Fruit fly (Drosophila melanogaster) whole organism, adult: ENCODE results near the gene qtc.

Experiments
- CG11617 ChIP-seq: fragments of 200-800 bp; sonication (Bioruptor generic); optimal IDR thresholded peaks from 2 replicates; lab custom pipeline; 2017; ENCODE audit warnings: mild to moderate bottlenecking, missing biosample characterization, missing genetic modification reagents, missing genetic modification characterization
- Clk ChIP-seq: fragments of 200-800 bp; sonication (Bioruptor generic); optimal IDR thresholded peaks from 2 replicates; lab custom pipeline; 2017; ENCODE audit warnings: missing biosample characterization, missing genetic modification characterization
- cic ChIP-seq: fragments of 200-800 bp; sonication (Bioruptor generic); optimal IDR thresholded peaks from 2 replicates; lab custom pipeline; 2017; ENCODE audit warnings: missing biosample characterization, mild to moderate bottlenecking, missing genetic modification characterization, moderate library complexity
- cnc ChIP-seq, 2 experiments: fragments of >200 bp; optimal IDR thresholded peaks; 2 replicates each; lab custom pipeline; 2017
- ovo ChIP-seq: fragments of 200-800 bp; sonication (Bioruptor generic); optimal IDR thresholded peaks from 2 replicates; lab custom pipeline; 2016; ENCODE audit warnings: missing biosample characterization, missing genetic modification characterization
- pad ChIP-seq: fragments of 200-800 bp; sonication (Bioruptor generic); optimal IDR thresholded peaks from 3 replicates; lab custom pipeline; 2017; ENCODE audit warnings: missing biosample characterization, missing genetic modification characterization, mild to moderate bottlenecking, moderate library complexity, missing genetic modification reagents

- TF ChIP-seq pad (no peak), Clk (GFP tag; lab: Kevin White, UChicago) (no peak), ovo (GFP tag; lab: Kevin White, UChicago) (no peak), cnc (optimal IDR thresholded peaks at IDR 0.05; lab: Kevin White, UChicago) (no peak), CG11617 (GFP tag; lab: Kevin White, UChicago) (peak; percentile 48), cic (GFP tag; lab: Kevin White, UChicago) (peak; percentile 45)
These were observed 56.4 kb downstream of the qtc start for dm6 chr2L:5117054-5117453.
